Fruit fly (Drosophila melanogaster) whole organism, pupa: ENCODE results near the gene CG14323.

ENCODE experiments used
- CG10348 ChIP-seq: fragments of 200-800 bp; sonication (Bioruptor generic); IDR thresholded peaks from 2 replicates; pipeline ENCODE4 v1.3.6; 2022; ENCODE audit warnings: missing biosample characterization, missing genetic modification characterization
- CG14655 ChIP-seq: fragments of 200-800 bp; sonication (Bioruptor generic); optimal IDR thresholded peaks from 3 replicates; lab custom pipeline; 2017; ENCODE audit warnings: mild to moderate bottlenecking, missing biosample characterization, missing genetic modification reagents, missing genetic modification characterization
- CG17806 ChIP-seq: fragments of 200-800 bp; sonication (Bioruptor generic); optimal IDR thresholded peaks from 2 replicates; lab custom pipeline; 2018; ENCODE audit warnings: missing biosample characterization, mild to moderate bottlenecking, missing genetic modification characterization, moderate library complexity
- CG9948 ChIP-seq: fragments of 200-800 bp; sonication (Bioruptor generic); optimal IDR thresholded peaks from 2 replicates; lab custom pipeline; 2018; ENCODE audit warnings: missing biosample characterization, mild to moderate bottlenecking, missing genetic modification characterization, moderate library complexity
- D1 ChIP-seq: fragments of 200-800 bp; sonication (Bioruptor generic); optimal IDR thresholded peaks from 2 replicates; lab custom pipeline; 2018; ENCODE audit warnings: missing biosample characterization, mild to moderate bottlenecking, missing genetic modification characterization, moderate library complexity
- EcR ChIP-seq: fragments of 200-800 bp; sonication (Bioruptor generic); optimal IDR thresholded peaks from 3 replicates; lab custom pipeline; 2019; ENCODE audit warnings: missing biosample characterization, missing genetic modification characterization, mild to moderate bottlenecking, moderate library complexity, missing genetic modification reagents
- Ets98B ChIP-seq: fragments of 200-800 bp; sonication (Bioruptor generic); IDR thresholded peaks from 2 replicates; pipeline ENCODE4 v1.3.6; 2022; ENCODE audit warnings: missing biosample characterization, missing genetic modification characterization
- Pif1A ChIP-seq: fragments of 200-800 bp; sonication (Bioruptor generic); optimal IDR thresholded peaks from 3 replicates; lab custom pipeline; 2016; ENCODE audit warnings: missing biosample characterization, missing genetic modification characterization
- Snoo ChIP-seq: fragments of 200-800 bp; sonication (Bioruptor generic); optimal IDR thresholded peaks from 3 replicates; lab custom pipeline; 2017; ENCODE audit warnings: missing biosample characterization, mild to moderate bottlenecking, missing genetic modification characterization, inconsistent platforms
- gl ChIP-seq: fragments of 200-800 bp; sonication (Bioruptor generic); optimal IDR thresholded peaks from 2 replicates; lab custom pipeline; 2018; ENCODE audit warnings: missing biosample characterization, mild to moderate bottlenecking, missing genetic modification characterization
- rn ChIP-seq: fragments of 200-800 bp; sonication (Bioruptor generic); IDR thresholded peaks from 2 replicates; pipeline ENCODE4 v1.3.6; 2022; ENCODE audit warnings: missing biosample characterization, missing genetic modification characterization

dm6 chr3R:17667279-17667678 lies 45.4 kb upstream of the CG14323 start, which contains the start of gene CG45045:
- TF ChIP-seq gl (tag; lab: Kevin White, UChicago): no peak
- TF ChIP-seq Pif1A (GFP tag; lab: Kevin White, UChicago): no peak
- no peak for TF ChIP-seq EcR
- TF ChIP-seq D1: no peak
- TF ChIP-seq Snoo (tag; lab: Kevin White, UChicago): no peak
- TF ChIP-seq CG9948 (tag; lab: Kevin White, UChicago): no peak
- no peak for TF ChIP-seq CG17806 (tag; lab: Kevin White, UChicago)
- TF ChIP-seq CG14655: no peak
- no peak for TF ChIP-seq CG10348
- TF ChIP-seq rn (GFP tag; lab: Robert Waterston, UW): no peak
- TF ChIP-seq Ets98B (GFP tag; lab: Robert Waterston, UW): no peak
